Fruit fly (Drosophila melanogaster) whole organism: Measurements from ENCODE around the gene CG12811.

Experiments used
- CG8478 ChIP-seq: fragments of >200 bp; optimal IDR thresholded peaks from 2 replicates; lab custom pipeline; 2018; ENCODE audit warnings: inconsistent platforms
- Dll ChIP-seq: fragments of >200 bp; optimal IDR thresholded peaks from 2 replicates; lab custom pipeline; 2017
- EcR ChIP-seq, 2 experiments: fragments of >200 bp; optimal IDR thresholded peaks; 2 replicates each; lab custom pipeline; 2017; ENCODE audit warnings: missing biosample characterization in 2 of 2, missing genetic modification characterization in 2 of 2, missing genetic modification reagents in 2 of 2
- pan ChIP-seq: fragments of >200 bp; optimal IDR thresholded peaks from 2 replicates; lab custom pipeline; 2017
- psq ChIP-seq: fragments of >200 bp; optimal IDR thresholded peaks from 2 replicates; lab custom pipeline; 2017
- usp ChIP-seq: fragments of >200 bp; optimal IDR thresholded peaks from 2 replicates; lab custom pipeline; 2017; ENCODE audit warnings: missing biosample characterization, missing genetic modification characterization, mixed read lengths

The CG12811 gene

DNA sequence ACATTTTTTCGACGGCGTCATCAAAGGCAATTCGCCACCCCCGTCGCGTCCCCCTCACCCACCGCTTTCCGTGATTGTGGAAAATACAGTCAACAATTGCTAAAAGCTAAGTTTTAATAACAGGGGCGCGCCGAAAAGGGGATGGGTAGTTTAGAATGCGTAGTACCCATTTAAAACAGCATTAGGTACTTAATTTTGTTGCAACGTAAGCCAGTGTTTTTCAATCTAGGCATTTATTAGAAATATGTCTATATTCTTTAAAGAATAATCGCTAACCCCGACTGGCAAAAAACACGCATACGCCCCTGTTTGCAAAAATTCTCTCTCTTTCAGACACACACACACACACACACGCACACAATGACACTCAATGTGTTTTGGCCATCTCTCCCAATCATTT, 36.3 kb upstream of the CG12811 start:
- TF ChIP-seq pan (lab: Kevin White, UChicago) (no peak), Dll (lab: Kevin White, UChicago) (no peak), usp (GFP tag; lab: Kevin White, UChicago) (no peak)

DNA sequence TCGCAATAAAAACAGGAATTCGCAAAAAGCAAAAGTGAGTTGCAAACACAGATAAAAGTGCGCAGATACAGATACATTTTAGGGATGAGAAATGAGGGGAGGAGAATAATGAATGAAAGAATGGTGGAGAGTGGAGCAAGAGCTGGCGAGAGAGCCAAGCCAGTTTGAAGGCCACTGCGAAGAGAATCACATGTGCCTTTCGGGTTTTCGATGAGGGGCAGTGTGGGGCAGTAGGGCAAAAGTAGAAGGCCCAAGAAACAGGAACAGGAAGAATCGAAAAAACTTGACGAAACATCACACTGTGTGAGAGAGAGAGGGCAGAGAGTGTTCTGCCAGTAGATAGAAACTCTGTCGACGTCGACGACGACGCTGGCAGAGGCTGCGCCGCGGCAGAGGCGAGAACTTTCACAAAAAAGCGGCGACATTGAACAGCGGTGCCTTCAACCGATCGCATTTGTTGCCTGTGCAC, 35.6 kb upstream of the CG12811 start:
- TF ChIP-seq pan (lab: Kevin White, UChicago), result no peak
- no peak for TF ChIP-seq CG8478
- TF ChIP-seq psq, result no peak
- TF ChIP-seq EcR (GFP tag; optimal IDR thresholded peaks at IDR 0.05; lab: Kevin White, UChicago), result no peak
- TF ChIP-seq usp (GFP tag; lab: Kevin White, UChicago), result no peak
- no peak for TF ChIP-seq Dll (lab: Kevin White, UChicago)

DNA sequence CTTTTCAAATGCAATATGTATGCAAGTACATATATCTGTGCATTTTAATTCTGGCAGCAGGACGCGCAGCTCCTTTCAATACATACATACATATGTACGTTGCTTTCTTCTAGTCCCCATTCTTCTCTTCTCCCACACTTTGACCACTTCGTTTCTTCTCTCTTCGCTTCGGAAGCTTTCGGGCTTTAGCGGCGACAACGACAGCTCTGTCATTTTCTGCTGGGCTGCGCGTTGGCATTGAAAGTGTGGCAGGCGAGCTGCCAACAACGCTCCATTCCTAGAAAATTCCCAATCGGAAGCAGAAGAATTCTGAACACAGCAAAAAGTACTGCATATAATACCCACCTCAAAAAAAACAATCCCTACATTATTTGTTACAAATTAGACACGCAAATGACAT, 34.5 kb upstream of the CG12811 start:
- TF ChIP-seq EcR (GFP tag; optimal IDR thresholded peaks at IDR 0.05; lab: Kevin White, UChicago), result no peak
- no peak for TF ChIP-seq CG8478
- no peak for TF ChIP-seq usp (GFP tag; lab: Kevin White, UChicago)
- no peak for TF ChIP-seq psq
- TF ChIP-seq Dll (lab: Kevin White, UChicago), result no peak
- no peak for TF ChIP-seq pan (lab: Kevin White, UChicago)

DNA sequence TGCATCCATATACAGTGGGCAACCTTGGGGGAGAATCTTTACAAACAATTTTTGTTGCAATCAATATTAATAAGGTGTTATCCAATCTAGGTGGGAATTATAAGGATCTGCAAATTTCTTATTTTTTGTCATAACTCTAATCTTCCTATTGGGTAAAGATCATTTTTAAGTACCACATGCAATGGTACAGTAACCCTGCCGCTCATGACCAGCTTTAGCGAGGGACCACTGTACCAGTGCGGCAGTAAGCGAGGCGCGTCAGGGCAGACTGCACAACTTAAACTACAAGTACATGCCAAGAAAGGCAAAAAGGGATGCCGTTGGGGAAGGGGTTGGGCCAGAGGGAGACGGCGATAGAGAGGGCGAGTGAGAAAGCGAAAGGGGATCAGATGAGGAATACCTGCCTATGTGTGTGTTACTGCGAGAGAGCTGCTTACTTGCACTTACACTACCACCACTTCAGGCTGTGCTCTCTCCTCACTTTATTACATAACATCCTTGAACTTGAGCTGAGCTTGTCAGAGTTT, 34.0 kb upstream of the CG12811 start:
- TF ChIP-seq pan (lab: Kevin White, UChicago), result no peak
- no peak for TF ChIP-seq psq
- no peak for TF ChIP-seq CG8478
- no peak for TF ChIP-seq Dll (lab: Kevin White, UChicago)
- TF ChIP-seq usp (GFP tag; lab: Kevin White, UChicago), result no peak

DNA sequence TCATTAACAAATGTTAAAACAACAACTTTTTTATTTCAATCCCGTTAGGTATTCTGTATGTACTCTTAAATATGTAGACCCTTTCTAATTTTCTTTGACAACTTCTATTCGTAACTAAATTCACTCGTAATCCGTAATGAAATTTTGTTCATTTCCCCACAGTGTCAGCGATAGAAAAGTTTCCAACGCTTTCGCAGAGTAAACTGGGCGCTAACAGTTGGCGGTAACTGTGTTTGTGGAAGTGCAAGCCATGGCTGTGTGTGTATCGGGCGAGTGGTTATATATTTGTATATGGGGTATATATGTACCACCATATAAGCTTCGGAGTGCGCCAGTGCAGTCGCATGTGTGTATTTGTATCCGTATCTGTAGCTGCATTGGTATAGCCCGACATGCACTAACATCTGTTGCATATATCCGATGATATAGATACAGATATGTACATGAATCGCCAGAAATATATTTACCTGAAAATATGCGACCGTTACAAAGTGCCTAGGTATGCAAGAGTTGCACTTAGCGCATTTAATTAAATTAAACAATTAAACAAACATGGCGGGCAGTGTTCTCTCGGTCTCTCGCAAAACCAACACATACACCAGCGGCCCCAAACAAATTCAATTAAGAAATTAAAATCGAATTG, 33.0 kb upstream of the CG12811 start:
- TF ChIP-seq psq, result no peak
- TF ChIP-seq pan (lab: Kevin White, UChicago), result no peak
- TF ChIP-seq EcR (GFP tag; optimal IDR thresholded peaks at IDR 0.05; lab: Kevin White, UChicago), result no peak
- no peak for TF ChIP-seq usp (GFP tag; lab: Kevin White, UChicago)
- TF ChIP-seq Dll (lab: Kevin White, UChicago), result no peak
- no peak for TF ChIP-seq CG8478

DNA sequence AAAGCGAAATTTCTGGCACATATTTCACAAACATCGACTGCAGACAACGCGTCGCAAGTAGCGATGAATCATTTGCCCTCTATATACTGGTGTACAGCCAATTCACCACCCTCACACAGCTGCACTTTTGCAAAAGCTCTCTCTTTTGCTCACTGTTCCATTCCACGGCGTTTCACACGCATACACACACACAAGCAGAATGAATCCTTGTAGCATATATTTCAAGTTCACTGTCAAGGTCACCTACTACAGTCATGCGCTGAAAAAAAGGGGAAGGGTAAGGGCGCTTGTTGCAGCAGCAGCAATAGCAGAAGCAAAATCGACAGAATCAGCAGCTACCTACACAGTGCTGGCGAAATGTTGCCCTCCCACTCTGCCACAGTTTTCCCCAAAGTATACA, 32.1 kb upstream of the CG12811 start:
- TF ChIP-seq psq (no peak), Dll (lab: Kevin White, UChicago) (no peak), usp (GFP tag; lab: Kevin White, UChicago) (no peak), CG8478 (no peak), EcR (GFP tag; optimal IDR thresholded peaks at IDR 0.05; lab: Kevin White, UChicago) (no peak), pan (lab: Kevin White, UChicago) (no peak)

DNA sequence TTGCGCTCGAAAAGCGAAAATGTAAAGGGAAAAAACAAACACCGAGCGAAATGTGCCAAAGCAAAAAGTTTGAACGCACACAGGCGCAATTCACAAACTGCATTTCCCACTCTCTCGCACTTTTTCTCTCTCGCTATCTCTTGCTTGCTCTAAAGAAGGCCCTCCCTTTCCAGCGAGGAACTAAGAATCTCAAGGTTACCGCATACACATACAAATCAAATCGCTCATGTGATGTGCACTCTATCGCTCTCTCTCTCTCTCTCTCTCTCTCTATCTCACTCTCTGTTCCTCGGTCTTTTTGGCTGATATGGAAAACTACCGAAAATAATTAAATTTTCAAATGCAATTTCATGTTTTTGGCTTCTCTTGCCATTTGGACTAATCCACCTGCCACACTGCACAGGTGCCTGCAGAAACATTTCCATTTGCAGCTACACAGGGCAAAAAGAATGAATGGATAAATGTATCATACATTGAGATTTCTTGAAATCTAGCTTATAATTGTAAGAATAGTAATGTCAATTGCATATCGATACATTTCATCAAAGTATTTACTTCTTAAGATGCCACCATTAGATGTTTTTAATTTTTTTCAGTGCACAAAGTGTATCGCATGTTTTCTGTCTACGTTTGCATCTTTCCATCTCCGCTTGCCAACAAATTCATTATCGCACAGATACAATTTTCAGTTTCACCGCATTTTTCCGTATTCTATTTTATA, 30.8 kb upstream of the CG12811 start:
- TF ChIP-seq pan (lab: Kevin White, UChicago) (no peak), CG8478 (peak; percentile 19)

DNA sequence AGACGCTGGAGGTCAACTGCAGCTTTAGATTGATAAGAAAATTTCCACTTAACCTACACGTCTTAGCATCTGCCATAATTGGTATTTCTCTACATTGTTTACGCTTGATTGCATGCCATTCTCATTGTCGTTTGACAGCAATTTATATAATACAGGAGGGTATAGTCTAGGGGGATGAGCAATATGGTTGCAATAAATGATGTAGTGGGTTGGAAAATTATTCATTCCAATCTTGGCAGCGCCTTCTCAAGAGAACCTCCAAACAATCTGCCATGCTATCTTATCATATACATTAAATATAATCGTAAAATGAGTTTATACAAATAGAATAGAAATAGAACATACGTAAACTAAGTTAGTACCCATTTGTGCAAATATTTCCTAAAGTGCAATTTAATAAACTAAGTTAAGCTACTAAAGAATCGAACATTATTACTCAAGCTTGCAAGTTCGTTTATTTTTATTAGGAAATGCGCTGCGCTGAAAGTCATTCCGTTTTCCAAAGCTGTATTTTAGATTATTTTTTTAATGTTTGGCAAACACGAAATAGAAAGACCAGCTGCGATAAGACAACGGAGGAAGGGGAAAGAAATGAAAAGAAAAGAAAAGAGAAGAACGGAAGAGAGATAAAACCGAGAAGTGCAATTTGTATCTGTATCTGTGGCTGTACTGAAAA, 30.0 kb upstream of the CG12811 start:
- TF ChIP-seq CG8478, result no peak
- TF ChIP-seq usp (GFP tag; lab: Kevin White, UChicago), result no peak
- TF ChIP-seq EcR (GFP tag; optimal IDR thresholded peaks at IDR 0.05; lab: Kevin White, UChicago), result no peak

DNA sequence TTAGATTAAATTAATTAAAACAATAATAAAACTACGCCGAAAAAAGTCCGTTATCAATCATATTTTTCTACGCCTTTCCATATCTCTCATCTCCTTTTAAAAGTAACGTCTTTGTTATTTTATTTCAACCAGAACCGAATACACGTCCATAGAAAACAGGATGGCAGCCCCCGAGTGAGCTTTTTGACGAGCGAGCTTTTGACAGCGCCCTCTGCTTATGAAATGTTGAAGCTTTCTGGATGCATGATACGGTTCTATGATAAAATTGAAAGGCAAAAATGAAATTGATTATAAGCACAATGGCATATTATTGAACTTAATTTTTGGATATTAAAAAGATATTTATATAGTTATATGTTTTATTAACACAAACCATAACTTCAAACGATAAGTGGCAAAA, 28.1 kb upstream of the CG12811 start:
- TF ChIP-seq psq (no peak), usp (GFP tag; lab: Kevin White, UChicago) (no peak), EcR (GFP tag; optimal IDR thresholded peaks at IDR 0.05; lab: Kevin White, UChicago) (no peak), Dll (lab: Kevin White, UChicago) (no peak), CG8478 (no peak), pan (lab: Kevin White, UChicago) (no peak)

DNA sequence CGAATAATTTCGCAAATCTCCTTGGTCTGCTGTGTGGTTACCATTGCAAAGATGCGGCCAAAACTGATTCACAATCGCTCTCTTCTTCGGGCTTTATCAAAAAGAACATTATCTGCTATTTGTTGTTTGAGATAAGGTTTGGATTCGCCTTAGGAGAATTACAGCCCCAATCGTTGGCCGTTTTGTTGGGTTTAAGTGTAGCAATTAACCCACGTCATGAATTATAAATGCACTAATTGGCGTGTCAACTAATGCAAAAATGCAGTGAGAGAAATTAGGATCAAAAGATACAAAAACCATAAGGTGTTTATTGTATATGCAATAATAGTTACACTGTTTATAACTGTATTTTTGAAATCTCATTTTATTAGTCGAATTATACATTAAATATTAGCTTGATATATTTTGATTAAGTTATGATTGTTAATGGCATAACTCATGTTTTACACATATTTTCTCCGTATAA, 26.8 kb upstream of the CG12811 start, which contains the start of gene Alp13:
Gene Alp13 (minus strand): TSS at position 51 of the 466 bp plus-strand sequence.
- TF ChIP-seq EcR (GFP tag; optimal IDR thresholded peaks at IDR 0.05; lab: Kevin White, UChicago) (no peak), usp (GFP tag; lab: Kevin White, UChicago) (no peak), psq (no peak), Dll (lab: Kevin White, UChicago) (no peak), CG8478 (no peak), pan (lab: Kevin White, UChicago) (no peak)

DNA sequence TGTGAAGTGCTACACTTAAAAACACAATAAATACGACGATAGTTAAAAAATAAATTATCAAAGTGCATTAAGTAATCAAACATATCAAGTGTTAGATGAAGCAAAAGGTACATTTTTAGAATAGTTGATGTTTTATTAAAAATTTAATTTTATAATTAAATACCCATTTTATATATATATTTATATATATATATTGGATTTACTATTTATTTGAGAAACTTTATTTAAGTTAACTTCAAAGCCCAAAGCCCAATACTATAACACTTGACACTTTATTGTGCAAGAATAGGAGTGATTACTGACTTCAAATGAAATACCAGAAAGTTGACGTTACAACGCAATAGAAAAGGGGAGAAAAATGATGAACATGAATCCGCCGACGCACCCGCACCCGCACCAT, 22.2 kb upstream of the CG12811 start, which contains the start of gene nerfin-2:
Gene nerfin-2 (plus strand): TSS at position 301 of the 400 bp plus-strand sequence.
- TF ChIP-seq EcR (GFP tag; optimal IDR thresholded peaks at IDR 0.05; lab: Kevin White, UChicago), result no peak
- no peak for TF ChIP-seq pan (lab: Kevin White, UChicago)
- no peak for TF ChIP-seq psq
- no peak for TF ChIP-seq CG8478
- TF ChIP-seq Dll (lab: Kevin White, UChicago), result no peak
- TF ChIP-seq usp (GFP tag; lab: Kevin White, UChicago), result no peak

DNA sequence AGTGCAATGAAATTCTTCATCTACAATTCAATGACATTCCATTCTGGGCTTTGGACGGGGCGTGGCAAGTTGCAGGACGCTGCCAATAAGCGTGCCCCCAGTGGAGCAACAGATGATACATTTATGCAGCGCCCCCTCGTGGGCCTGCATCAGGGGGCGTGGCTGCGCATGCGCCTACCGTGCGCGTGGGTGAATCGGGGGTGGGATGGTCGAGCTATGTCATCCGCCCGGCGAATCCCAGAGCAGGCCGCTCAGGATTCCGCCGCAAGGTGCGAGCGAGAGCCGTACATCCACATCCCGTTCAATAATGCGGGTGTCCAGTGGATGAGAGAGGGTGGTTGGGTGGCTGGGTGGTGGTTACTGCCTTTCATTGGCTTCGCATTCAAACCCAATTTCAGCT, 21.6 kb upstream of the CG12811 start:
- TF ChIP-seq pan (lab: Kevin White, UChicago) (no peak), usp (GFP tag; lab: Kevin White, UChicago) (no peak), psq (no peak), CG8478 (no peak), EcR (GFP tag; optimal IDR thresholded peaks at IDR 0.05; lab: Kevin White, UChicago) (no peak), Dll (lab: Kevin White, UChicago) (no peak)
